Worm (Caenorhabditis elegans) whole organism, L2 larva: ENCODE data around the gene math-4.

ENCODE experiments used
- C34F6.9 ChIP-seq: fragments of 150-350 bp; optimal IDR thresholded peaks from 2 replicates; lab custom pipeline; 2014; ENCODE audit warnings: missing biosample characterization, missing genetic modification characterization
- R02D3.7 ChIP-seq: fragments of 150-350 bp; optimal IDR thresholded peaks from 2 replicates; lab custom pipeline; 2014; ENCODE audit warnings: missing biosample characterization, missing genetic modification characterization
- Y55F3AM.14 ChIP-seq: fragments of 200-800 bp; sonication (Bioruptor generic); optimal IDR thresholded peaks from 2 replicates; lab custom pipeline; 2018; ENCODE audit warnings: mild to moderate bottlenecking, missing genetic modification characterization, missing compliant biosample characterization
- alr-1 ChIP-seq: fragments of 150-350 bp; optimal IDR thresholded peaks from 2 replicates; lab custom pipeline; 2014; ENCODE audit warnings: missing biosample characterization, missing genetic modification characterization
- aly-2 ChIP-seq: fragments of 150-350 bp; optimal IDR thresholded peaks from 2 replicates; lab custom pipeline; 2014; ENCODE audit warnings: missing biosample characterization, missing genetic modification characterization
- ama-1 ChIP-seq: fragments of 150-350 bp; optimal IDR thresholded peaks from 2 replicates; lab custom pipeline; 2018; ENCODE audit warnings: inconsistent platforms
- blmp-1 ChIP-seq: sonication (generic microtip); optimal IDR thresholded peaks from 2 replicates; lab custom pipeline; 2017; ENCODE audit warnings: missing genetic modification characterization, mild to moderate bottlenecking, missing compliant biosample characterization, antibody characterized with exemption, moderate library complexity; ENCODE audit not compliant: insufficient read depth
- ceh-16 ChIP-seq: fragments of 150-350 bp; optimal IDR thresholded peaks from 2 replicates; lab custom pipeline; 2014; ENCODE audit warnings: missing biosample characterization, missing genetic modification characterization
- crh-2 ChIP-seq: sonication (generic microtip); optimal IDR thresholded peaks from 2 replicates; lab custom pipeline; 2017; ENCODE audit warnings: missing biosample characterization, missing genetic modification characterization
- egl-27 ChIP-seq: sonication (generic microtip); optimal IDR thresholded peaks from 3 replicates; lab custom pipeline; 2017; ENCODE audit warnings: missing biosample characterization, missing genetic modification reagents, missing genetic modification characterization
- elt-3 ChIP-seq: sonication (generic microtip); optimal IDR thresholded peaks from 2 replicates; lab custom pipeline; 2017; ENCODE audit warnings: missing biosample characterization, missing genetic modification characterization
- fos-1 ChIP-seq: fragments of 150-350 bp; optimal IDR thresholded peaks from 2 replicates; lab custom pipeline; 2014; ENCODE audit warnings: missing biosample characterization, missing genetic modification characterization
- lin-11 ChIP-seq: fragments of 150-350 bp; sonication (generic microtip); optimal IDR thresholded peaks from 2 replicates; lab custom pipeline; 2014; ENCODE audit warnings: missing biosample characterization, missing genetic modification characterization, inconsistent platforms, mixed read lengths
- lsy-2 ChIP-seq, 2 experiments: fragments of 150-350 bp in 1 of 2; sonication (generic microtip) in 1 of 2; optimal IDR thresholded peaks; 2 replicates each; lab custom pipeline; 2014 to 2017; ENCODE audit warnings: missing biosample characterization in 2 of 2, missing genetic modification characterization in 2 of 2
- mab-5 ChIP-seq: fragments of 150-350 bp; optimal IDR thresholded peaks from 2 replicates; lab custom pipeline; 2014; ENCODE audit warnings: missing biosample characterization, missing genetic modification characterization
- mdl-1 ChIP-seq, 2 experiments: fragments of 150-350 bp in 1 of 2; sonication (generic microtip) in 1 of 2; optimal IDR thresholded peaks; 2 replicates each; lab custom pipeline; 2017; ENCODE audit warnings: missing biosample characterization in 2 of 2, missing genetic modification characterization in 2 of 2
- nhr-10 ChIP-seq: sonication (generic microtip); optimal IDR thresholded peaks from 2 replicates; lab custom pipeline; 2017; ENCODE audit warnings: missing biosample characterization, missing genetic modification characterization
- nhr-11 ChIP-seq: fragments of 150-350 bp; optimal IDR thresholded peaks from 2 replicates; lab custom pipeline; 2014; ENCODE audit warnings: missing biosample characterization, missing genetic modification characterization
- nhr-12 ChIP-seq: fragments of 150-350 bp; optimal IDR thresholded peaks from 2 replicates; lab custom pipeline; 2014; ENCODE audit warnings: missing biosample characterization, missing genetic modification characterization
- nhr-21 ChIP-seq: fragments of 150-350 bp; optimal IDR thresholded peaks from 2 replicates; lab custom pipeline; 2014; ENCODE audit warnings: missing biosample characterization, missing genetic modification characterization
- nhr-23 ChIP-seq: fragments of 150-350 bp; optimal IDR thresholded peaks from 2 replicates; lab custom pipeline; 2014; ENCODE audit warnings: missing biosample characterization, missing genetic modification reagents, missing genetic modification characterization
- nhr-237 ChIP-seq: fragments of 150-350 bp; optimal IDR thresholded peaks from 2 replicates; lab custom pipeline; 2014; ENCODE audit warnings: missing biosample characterization, missing genetic modification characterization
- peb-1 ChIP-seq: fragments of 150-350 bp; optimal IDR thresholded peaks from 2 replicates; lab custom pipeline; 2014; ENCODE audit warnings: missing biosample characterization, missing genetic modification characterization
- sem-4 ChIP-seq: fragments of 150-350 bp; optimal IDR thresholded peaks from 2 replicates; lab custom pipeline; 2014; ENCODE audit warnings: missing biosample characterization, missing genetic modification reagents, missing genetic modification characterization
- unc-39 ChIP-seq: fragments of 150-350 bp; optimal IDR thresholded peaks from 2 replicates; lab custom pipeline; 2014; ENCODE audit warnings: missing biosample characterization, missing genetic modification characterization
- unc-55 ChIP-seq: fragments of 150-350 bp; sonication (generic microtip); optimal IDR thresholded peaks from 3 replicates; lab custom pipeline; 2014; ENCODE audit warnings: missing biosample characterization, missing genetic modification reagents, missing genetic modification characterization
- unc-62 ChIP-seq: fragments of 150-350 bp; optimal IDR thresholded peaks from 2 replicates; lab custom pipeline; 2014; ENCODE audit warnings: missing biosample characterization, missing genetic modification reagents, missing genetic modification characterization
- zag-1 ChIP-seq: fragments of 150-350 bp; optimal IDR thresholded peaks from 2 replicates; lab custom pipeline; 2014; ENCODE audit warnings: missing biosample characterization, missing genetic modification characterization
- ztf-11 ChIP-seq: sonication (generic microtip); optimal IDR thresholded peaks from 2 replicates; lab custom pipeline; 2017; ENCODE audit warnings: missing biosample characterization, missing genetic modification characterization

math-4 gene

DNA sequence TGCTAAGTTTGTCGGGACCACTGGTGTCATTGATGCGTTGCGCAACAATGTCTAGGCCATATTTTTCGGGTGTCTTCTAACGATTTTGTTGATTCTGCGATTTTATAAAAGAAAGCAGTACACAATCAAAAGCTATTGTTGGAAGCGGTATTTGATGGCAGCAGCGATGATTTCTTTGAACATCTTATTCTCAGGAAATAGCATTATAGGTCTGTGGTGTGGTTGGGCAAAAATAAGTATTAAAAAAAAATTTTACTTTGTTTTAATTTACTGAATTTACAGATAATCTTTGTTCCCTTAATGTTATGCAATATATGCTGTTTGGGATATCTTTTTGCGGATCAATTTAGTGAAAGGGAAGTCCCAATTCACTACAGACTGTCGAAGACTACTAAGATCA lies 25.3 kb downstream of the math-4 start, which contains the start of gene F36H5.10:
Gene F36H5.10 (plus strand): TSS at position 301 of the 400 bp plus-strand sequence.
- TF ChIP-seq sem-4 (tag; lab: Kevin White, UChicago) (no peak), mdl-1 (tag; optimal IDR thresholded peaks at IDR 0.05; lab: Kevin White, UChicago) (no peak)

DNA sequence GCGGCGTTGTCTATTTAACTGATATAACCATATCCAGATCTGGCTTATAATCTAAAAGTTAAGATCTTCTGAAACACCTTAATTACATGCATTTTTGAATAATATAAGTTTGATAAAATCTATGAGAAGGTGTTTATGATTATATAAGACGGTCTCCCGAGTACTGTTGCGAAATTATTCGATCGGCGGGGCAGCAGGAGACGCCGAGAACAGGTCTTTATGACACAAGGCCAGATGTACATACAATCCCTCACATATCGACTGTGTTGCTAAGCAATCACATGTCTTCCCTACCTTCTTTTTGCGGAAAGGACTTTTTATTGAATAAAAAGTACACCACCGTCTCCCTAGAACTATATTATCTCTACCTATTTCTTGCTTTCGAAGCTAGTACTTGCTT lies 25.8 kb downstream of the math-4 start, which contains the start of gene fbxb-53:
Gene fbxb-53 (plus strand): TSS at position 301 of the 400 bp plus-strand sequence.
- TF ChIP-seq nhr-23 (tag; lab: Kevin White, UChicago) (no peak), Y55F3AM.14 (no peak), peb-1 (no peak), nhr-21 (no peak), alr-1 (no peak), ceh-16 (no peak), lsy-2 (tag; optimal IDR thresholded peaks at IDR 0.05; lab: Kevin White, UChicago) (no peak), zag-1 (tag; lab: Kevin White, UChicago) (no peak), nhr-237 (tag; lab: Kevin White, UChicago) (no peak), lin-11 (no peak), unc-62 (GFP tag; lab: Kevin White, UChicago) (no peak), unc-39 (tag; lab: Kevin White, UChicago) (no peak), C34F6.9 (no peak), crh-2 (no peak)

ce11 chrII:1756072-1756471 lies 26.3 kb downstream of the math-4 start, which contains the start of gene F36H5.17:
Gene F36H5.17 (minus strand): TSS chrII:1756172.
- no peak for TF ChIP-seq mab-5 (tag; lab: Kevin White, UChicago)

ce11 chrII:1752990-1753389 lies 29.4 kb downstream of the math-4 start, which contains the start of gene F36H5.9:
Gene F36H5.9 (minus strand): TSS chrII:1753090.
- TF ChIP-seq R02D3.7 (tag; lab: Kevin White, UChicago): no peak
- no peak for TF ChIP-seq unc-55 (GFP tag; lab: Kevin White, UChicago)
- TF ChIP-seq nhr-21: no peak
- no peak for TF ChIP-seq nhr-11 (tag; lab: Kevin White, UChicago)
- TF ChIP-seq elt-3 (tag; lab: Kevin White, UChicago): no peak
- TF ChIP-seq nhr-12 (tag; lab: Kevin White, UChicago): no peak
- no peak for TF ChIP-seq blmp-1 (tag; lab: Kevin White, UChicago)

ce11 chrII:1750413-1750812 lies 32.0 kb downstream of the math-4 start, which contains the start of the genes F36H5.13 and F36H5.8:
Gene F36H5.13 (minus strand): TSS chrII:1750513.
Gene F36H5.8 (minus strand): TSS chrII:1750686.
- no peak for TF ChIP-seq ztf-11 (tag; lab: Kevin White, UChicago)
- TF ChIP-seq, all 48 proteins: peak for 0

DNA sequence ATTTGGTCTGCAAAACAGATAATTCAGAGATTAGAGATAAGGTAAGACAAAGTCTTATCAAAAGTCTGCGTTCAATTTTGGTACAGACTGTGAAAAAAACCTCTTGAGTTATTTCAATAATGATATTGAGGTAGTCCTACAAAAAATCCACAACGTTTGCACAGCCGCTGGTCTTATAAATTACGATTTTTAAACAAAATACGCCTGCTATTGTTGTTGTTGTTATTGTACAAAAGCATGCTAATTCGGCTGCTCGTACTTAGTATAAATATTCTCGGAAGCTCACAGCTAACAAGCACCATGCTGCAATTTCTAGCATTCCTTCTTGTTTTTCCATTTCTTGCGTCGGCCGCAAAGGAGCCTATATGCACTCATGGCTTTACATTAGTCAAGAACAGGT lies 38.2 kb downstream of the math-4 start, which contains the start of gene clec-19:
Gene clec-19 (plus strand): TSS at position 301 of the 400 bp plus-strand sequence.
- no peak for TF ChIP-seq unc-39 (tag; lab: Kevin White, UChicago)
- TF ChIP-seq nhr-23 (tag; lab: Kevin White, UChicago): no peak
- no peak for TF ChIP-seq elt-3 (tag; lab: Kevin White, UChicago)
- no peak for TF ChIP-seq Y55F3AM.14
- TF ChIP-seq nhr-10 (tag; lab: Kevin White, UChicago): no peak
- TF ChIP-seq fos-1 (tag; lab: Kevin White, UChicago): no peak

DNA sequence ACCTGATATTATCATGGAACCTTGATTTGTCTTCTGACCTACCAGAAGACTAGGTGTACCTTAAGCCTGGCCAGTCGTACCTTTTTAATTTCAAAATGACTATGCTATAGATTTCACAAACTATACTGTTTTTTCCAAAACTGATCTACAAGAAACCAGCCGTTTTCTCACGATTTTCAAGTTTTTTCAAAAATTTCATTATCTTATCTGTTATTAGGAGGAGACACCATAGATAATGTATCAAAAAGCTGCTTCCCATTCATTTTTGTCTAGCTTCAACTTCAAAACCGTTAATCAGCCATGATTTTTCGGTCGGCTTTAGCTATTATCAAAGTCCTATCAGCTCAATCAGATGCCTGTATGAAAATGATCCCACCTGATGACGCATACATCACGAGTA lies 39.8 kb downstream of the math-4 start, which contains the start of gene F36H5.12:
Gene F36H5.12 (plus strand): TSS at position 301 of the 400 bp plus-strand sequence.
- TF ChIP-seq peb-1: no peak
- no peak for TF ChIP-seq nhr-23 (tag; lab: Kevin White, UChicago)
- no peak for TF ChIP-seq ama-1 (lab: Kevin White, UChicago)
- no peak for TF ChIP-seq ceh-16
- no peak for TF ChIP-seq egl-27 (tag; lab: Kevin White, UChicago)
- no peak for TF ChIP-seq nhr-11 (tag; lab: Kevin White, UChicago)
- TF ChIP-seq unc-62 (GFP tag; lab: Kevin White, UChicago): no peak
- no peak for TF ChIP-seq nhr-10 (tag; lab: Kevin White, UChicago)
- no peak for TF ChIP-seq nhr-237 (tag; lab: Kevin White, UChicago)
- TF ChIP-seq ztf-11 (tag; lab: Kevin White, UChicago): no peak
- TF ChIP-seq aly-2 (tag; lab: Kevin White, UChicago): no peak
